Worm (Caenorhabditis elegans) whole organism, mixed stage, embryonic: Measurements from ENCODE around the gene Y73B6BL.47.

Experiments
- ceh-39 ChIP-seq: fragments of 150-350 bp; optimal IDR thresholded peaks from 2 replicates; lab custom pipeline; 2014; ENCODE audit warnings: missing biosample characterization, missing genetic modification characterization
- ces-1 ChIP-seq: fragments of 150-350 bp; optimal IDR thresholded peaks from 2 replicates; lab custom pipeline; 2014; ENCODE audit warnings: missing biosample characterization, missing genetic modification reagents, missing genetic modification characterization
- elt-3 ChIP-seq: fragments of 150-350 bp; optimal IDR thresholded peaks from 2 replicates; lab custom pipeline; 2014; ENCODE audit warnings: missing biosample characterization, missing genetic modification characterization
- lin-13 ChIP-seq: fragments of 150-350 bp; optimal IDR thresholded peaks from 2 replicates; lab custom pipeline; 2014; ENCODE audit warnings: missing biosample characterization, missing genetic modification characterization
- lin-32 ChIP-seq: fragments of 200-800 bp; sonication (Bioruptor generic); optimal IDR thresholded peaks from 2 replicates; lab custom pipeline; 2018; ENCODE audit warnings: mild to moderate bottlenecking, missing genetic modification characterization, missing compliant biosample characterization
- lsy-2 ChIP-seq: fragments of 150-350 bp; optimal IDR thresholded peaks from 2 replicates; lab custom pipeline; 2014; ENCODE audit warnings: missing biosample characterization, missing genetic modification characterization
- mep-1 ChIP-seq: fragments of 150-350 bp; optimal IDR thresholded peaks from 2 replicates; lab custom pipeline; 2017; ENCODE audit warnings: missing biosample characterization, missing genetic modification reagents, missing genetic modification characterization, inconsistent platforms
- nhr-237 ChIP-seq: fragments of 150-350 bp; optimal IDR thresholded peaks from 2 replicates; lab custom pipeline; 2014; ENCODE audit warnings: missing biosample characterization, missing genetic modification characterization
- nhr-28 ChIP-seq: fragments of 150-350 bp; optimal IDR thresholded peaks from 2 replicates; lab custom pipeline; 2014; ENCODE audit warnings: missing biosample characterization, missing genetic modification characterization
- nhr-76 ChIP-seq: sonication (generic microtip); optimal IDR thresholded peaks from 2 replicates; lab custom pipeline; 2017; ENCODE audit warnings: missing biosample characterization, missing genetic modification characterization
- pha-4 ChIP-seq: fragments of 150-350 bp; optimal IDR thresholded peaks from 2 replicates; lab custom pipeline; 2018; ENCODE audit warnings: missing biosample characterization, missing genetic modification reagents, missing genetic modification characterization
- sptf-1 ChIP-seq: sonication (generic microtip); optimal IDR thresholded peaks from 2 replicates; lab custom pipeline; 2017; ENCODE audit warnings: mild to moderate bottlenecking, missing genetic modification characterization, moderate library complexity, missing compliant biosample characterization
- unc-62 ChIP-seq: fragments of 150-350 bp; optimal IDR thresholded peaks from 2 replicates; lab custom pipeline; 2014; ENCODE audit warnings: missing biosample characterization, missing genetic modification reagents, missing genetic modification characterization
- ztf-11 ChIP-seq: fragments of 150-350 bp; optimal IDR thresholded peaks from 2 replicates; lab custom pipeline; 2014; ENCODE audit warnings: missing biosample characterization, missing genetic modification characterization

DNA sequence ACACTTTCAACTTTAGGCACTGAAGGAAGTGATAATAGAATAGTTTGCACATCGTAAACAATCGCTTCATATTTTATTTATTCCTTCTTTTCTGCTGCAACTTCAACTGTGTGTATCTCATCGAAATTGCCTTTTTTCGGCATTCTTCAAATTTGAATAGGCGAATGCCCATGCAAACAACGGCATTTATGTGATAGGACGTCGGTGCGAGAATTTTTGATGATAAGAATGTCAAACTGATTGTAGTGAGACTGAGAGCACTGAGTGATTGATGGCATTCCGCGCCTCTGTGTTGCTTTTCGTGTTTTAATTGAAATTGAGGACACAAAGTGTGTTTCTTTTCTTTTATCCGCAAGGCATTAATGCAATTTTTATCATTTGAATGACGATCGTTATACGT, 31.0 kb upstream of the Y73B6BL.47 start:
- no peak for TF ChIP-seq ztf-11
- no peak for TF ChIP-seq sptf-1 (tag; lab: Kevin White, UChicago)
- no peak for TF ChIP-seq ces-1 (GFP tag; lab: Kevin White, UChicago)
- TF ChIP-seq pha-4 (tag; lab: Kevin White, UChicago), result no peak
- no peak for TF ChIP-seq lin-13 (tag; lab: Kevin White, UChicago)
- no peak for TF ChIP-seq lin-32 (GFP tag; lab: Kevin White, UChicago)
- TF ChIP-seq unc-62 (GFP tag; lab: Kevin White, UChicago), result peak; percentile 49
- no peak for TF ChIP-seq ceh-39 (tag; lab: Kevin White, UChicago)
- no peak for TF ChIP-seq nhr-237 (tag; lab: Kevin White, UChicago)
- TF ChIP-seq nhr-76, result no peak
- no peak for TF ChIP-seq nhr-28 (tag; lab: Kevin White, UChicago)
- TF ChIP-seq mep-1, result no peak
- TF ChIP-seq elt-3 (tag; lab: Kevin White, UChicago), result no peak
- TF ChIP-seq lsy-2 (tag; lab: Kevin White, UChicago), result no peak
